Worm (Caenorhabditis elegans): ENCODE results near the gene str-168.

- TF ChIP-seq elt-3 (tag; optimal IDR thresholded peaks at IDR 0.05), result no peak
- TF ChIP-seq ces-1 (GFP tag; optimal IDR thresholded peaks at IDR 0.05), result no peak
- no peak for TF ChIP-seq lin-32 (GFP tag; optimal IDR thresholded peaks at IDR 0.05)
- no peak for TF ChIP-seq nhr-28 (tag; optimal IDR thresholded peaks at IDR 0.05)
- TF ChIP-seq blmp-1 (tag; optimal IDR thresholded peaks at IDR 0.05), result no peak
Measured at ce11 chrIV:4981027-4981426, 42.3 kb downstream of the str-168 start, which contains the start of gene srz-24.
